Worm (Caenorhabditis elegans): Measurements from ENCODE around the gene F56C4.1.

DNA sequence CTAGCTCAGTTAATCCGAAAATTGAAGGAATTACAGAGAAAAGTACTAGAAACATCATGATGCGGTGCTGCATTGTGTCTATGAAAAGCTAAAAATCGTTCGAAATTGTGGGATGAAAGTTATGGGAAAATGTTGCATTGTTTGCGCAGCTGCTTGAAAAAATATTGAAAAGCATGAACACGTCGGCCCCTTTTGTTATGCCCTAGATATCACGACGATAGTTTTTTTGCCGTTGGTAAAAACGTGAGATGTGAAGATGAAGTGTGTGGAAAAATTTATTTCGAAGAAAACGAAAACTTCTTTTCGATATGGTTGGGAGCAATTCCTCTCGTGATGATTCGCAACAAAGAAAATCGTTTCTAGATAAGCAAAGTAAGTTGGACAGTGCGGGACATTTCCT is 46.1 kb upstream of the F56C4.1 start, which contains the start of the genes C43F9.5 and nkb-2:
- TF ChIP-seq lin-39 (tag; optimal IDR thresholded peaks at IDR 0.05), result no peak
- no peak for TF ChIP-seq rnt-1 (tag; optimal IDR thresholded peaks at IDR 0.05)
- TF ChIP-seq ceh-90 (tag; optimal IDR thresholded peaks at IDR 0.05), result no peak
- no peak for TF ChIP-seq lsy-2 (tag; optimal IDR thresholded peaks at IDR 0.05)
- no peak for TF ChIP-seq ets-5 (GFP tag; IDR thresholded peaks at IDR 0.05)
- no peak for TF ChIP-seq nhr-19 (GFP tag; conservative IDR thresholded peaks at IDR 0.05)
- TF ChIP-seq tbx-2 (tag; optimal IDR thresholded peaks at IDR 0.05), result no peak
- no peak for TF ChIP-seq zag-1 (tag; optimal IDR thresholded peaks at IDR 0.05)
- TF ChIP-seq hlh-4 (tag; optimal IDR thresholded peaks at IDR 0.05), result no peak
- no peak for TF ChIP-seq nhr-71 (tag; optimal IDR thresholded peaks at IDR 0.05)

Measured in whole organism, L1 larva.